Fruit fly (Drosophila melanogaster): ENCODE measurements around the gene CG18302.

The CG18302 gene

dm6 chr2L:10548814-10549423 lies 14.8 kb downstream of the CG18302 start:
- TF ChIP-seq gl (tag; optimal IDR thresholded peaks at IDR 0.05) (no peak), Ets98B (GFP tag; IDR thresholded peaks at IDR 0.05) (no peak), Pif1A (GFP tag; optimal IDR thresholded peaks at IDR 0.05) (no peak), CG14655 (GFP tag; optimal IDR thresholded peaks at IDR 0.05) (no peak), CG17806 (tag; optimal IDR thresholded peaks at IDR 0.05) (no peak)

dm6 chr2L:10552807-10553206 lies 18.7 kb downstream of the CG18302 start:
- TF ChIP-seq CG15710 (tag; optimal IDR thresholded peaks at IDR 0.05) (no peak), CG34367 (tag; optimal IDR thresholded peaks at IDR 0.05) (peak; percentile 13), Ets98B (GFP tag; IDR thresholded peaks at IDR 0.05) (no peak), Pif1B (GFP tag; optimal IDR thresholded peaks at IDR 0.05) (peak; percentile 7), gl (tag; optimal IDR thresholded peaks at IDR 0.05) (no peak)

- TF ChIP-seq fd96Ca (GFP tag; IDR thresholded peaks at IDR 0.05) (no peak), rn (GFP tag; IDR thresholded peaks at IDR 0.05) (no peak), Snoo (tag; optimal IDR thresholded peaks at IDR 0.05) (no peak), D1 (tag; optimal IDR thresholded peaks at IDR 0.05) (no peak), CG8301 (tag; optimal IDR thresholded peaks at IDR 0.05) (no peak), CG34367 (tag; optimal IDR thresholded peaks at IDR 0.05) (no peak), Pif1A (GFP tag; optimal IDR thresholded peaks at IDR 0.05) (no peak), CG8159 (tag; optimal IDR thresholded peaks at IDR 0.05) (no peak), CG15710 (tag; optimal IDR thresholded peaks at IDR 0.05) (no peak), CG32121 (GFP tag; IDR thresholded peaks at IDR 0.05) (no peak), EcR (GFP tag; optimal IDR thresholded peaks at IDR 0.05) (no peak), Pif1B (GFP tag; optimal IDR thresholded peaks at IDR 0.05) (no peak), CG14655 (GFP tag; optimal IDR thresholded peaks at IDR 0.05) (no peak), Ets98B (GFP tag; IDR thresholded peaks at IDR 0.05) (no peak), CG17806 (tag; optimal IDR thresholded peaks at IDR 0.05) (no peak), CG13204 (GFP tag; optimal IDR thresholded peaks at IDR 0.05) (no peak), CG10348 (GFP tag; IDR thresholded peaks at IDR 0.05) (no peak), CG12605 (GFP tag; IDR thresholded peaks at IDR 0.05) (no peak), gl (tag; optimal IDR thresholded peaks at IDR 0.05) (no peak)
These were observed 19.6 kb downstream of the CG18302 start for dm6 chr2L:10553692-10554091.

- TF ChIP-seq Ets98B (GFP tag; IDR thresholded peaks at IDR 0.05), result no peak
- no peak for TF ChIP-seq Pif1B (GFP tag; optimal IDR thresholded peaks at IDR 0.05)
- no peak for TF ChIP-seq CG15710 (tag; optimal IDR thresholded peaks at IDR 0.05)
- TF ChIP-seq CG10348 (GFP tag; IDR thresholded peaks at IDR 0.05), result no peak
These were observed 20.6 kb downstream of the CG18302 start for dm6 chr2L:10554676-10555075.

- TF ChIP-seq CG17806 (tag; optimal IDR thresholded peaks at IDR 0.05) (no peak), fd96Ca (GFP tag; IDR thresholded peaks at IDR 0.05) (0 out of 3 replicates have a peak, but pooled peaks have one; percentile 7)
These were observed 21.1 kb downstream of the CG18302 start for dm6 chr2L:10555269-10555668.

- TF ChIP-seq CG34367 (tag; optimal IDR thresholded peaks at IDR 0.05) (peak; percentile 24), CG8159 (tag; optimal IDR thresholded peaks at IDR 0.05) (peak; percentile 60), CG15710 (tag; optimal IDR thresholded peaks at IDR 0.05) (peak; percentile 43), CG12605 (GFP tag; IDR thresholded peaks at IDR 0.05) (no peak), D1 (tag; optimal IDR thresholded peaks at IDR 0.05) (no peak), Snoo (tag; optimal IDR thresholded peaks at IDR 0.05) (peak; percentile 21), CG14655 (GFP tag; optimal IDR thresholded peaks at IDR 0.05) (peak; percentile 3), CG4496 (GFP tag; IDR thresholded peaks at IDR 0.05) (no peak), CG17806 (tag; optimal IDR thresholded peaks at IDR 0.05) (peak; percentile 31), CG13204 (GFP tag; optimal IDR thresholded peaks at IDR 0.05) (no peak), CG9948 (tag; optimal IDR thresholded peaks at IDR 0.05) (peak; percentile 18), EcR (GFP tag; optimal IDR thresholded peaks at IDR 0.05) (no peak), CG32121 (GFP tag; IDR thresholded peaks at IDR 0.05) (no peak), CG10348 (GFP tag; IDR thresholded peaks at IDR 0.05) (no peak), Pif1A (GFP tag; optimal IDR thresholded peaks at IDR 0.05) (peak; percentile 9), gl (tag; optimal IDR thresholded peaks at IDR 0.05) (peak; percentile 0), rn (GFP tag; IDR thresholded peaks at IDR 0.05) (no peak), fd96Ca (GFP tag; IDR thresholded peaks at IDR 0.05) (no peak), Pif1B (GFP tag; optimal IDR thresholded peaks at IDR 0.05) (peak; percentile 0), CG8301 (tag; optimal IDR thresholded peaks at IDR 0.05) (no peak)
These were observed 31.6 kb downstream of the CG18302 start for dm6 chr2L:10565674-10566073.

dm6 chr2L:10566955-10567354 lies 32.8 kb downstream of the CG18302 start, which contains the start of gene CG6138:
TSS of gene CG6138 (plus strand) at chr2L:10567255.
- TF ChIP-seq CG15710 (tag; optimal IDR thresholded peaks at IDR 0.05) (no peak), CG17806 (tag; optimal IDR thresholded peaks at IDR 0.05) (no peak), gl (tag; optimal IDR thresholded peaks at IDR 0.05) (no peak), CG8159 (tag; optimal IDR thresholded peaks at IDR 0.05) (no peak), Pif1B (GFP tag; optimal IDR thresholded peaks at IDR 0.05) (no peak), D1 (tag; optimal IDR thresholded peaks at IDR 0.05) (no peak), rn (GFP tag; IDR thresholded peaks at IDR 0.05) (no peak), CG8301 (tag; optimal IDR thresholded peaks at IDR 0.05) (no peak), Pif1A (GFP tag; optimal IDR thresholded peaks at IDR 0.05) (no peak), CG4496 (GFP tag; IDR thresholded peaks at IDR 0.05) (no peak), EcR (GFP tag; optimal IDR thresholded peaks at IDR 0.05) (no peak), CG12605 (GFP tag; IDR thresholded peaks at IDR 0.05) (no peak), Snoo (tag; optimal IDR thresholded peaks at IDR 0.05) (no peak), Ets98B (GFP tag; IDR thresholded peaks at IDR 0.05) (no peak), CG32121 (GFP tag; IDR thresholded peaks at IDR 0.05) (no peak), CG34367 (tag; optimal IDR thresholded peaks at IDR 0.05) (no peak), fd96Ca (GFP tag; IDR thresholded peaks at IDR 0.05) (no peak), CG13204 (GFP tag; optimal IDR thresholded peaks at IDR 0.05) (no peak), CG9948 (tag; optimal IDR thresholded peaks at IDR 0.05) (no peak), CG14655 (GFP tag; optimal IDR thresholded peaks at IDR 0.05) (no peak)

Data from whole organism, pupa.